Fruit fly (Drosophila melanogaster) whole organism, adult: ENCODE data around the gene gcm2.

Experiments used
- CG11617 ChIP-seq: fragments of 200-800 bp; sonication (Bioruptor generic); optimal IDR thresholded peaks from 2 replicates; lab custom pipeline; 2017; ENCODE audit warnings: mild to moderate bottlenecking, missing biosample characterization, missing genetic modification reagents, missing genetic modification characterization
- CG12768 ChIP-seq: fragments of 200-800 bp; sonication (Bioruptor generic); optimal IDR thresholded peaks from 2 replicates; lab custom pipeline; 2017; ENCODE audit warnings: missing biosample characterization, missing genetic modification characterization, mild to moderate bottlenecking, moderate library complexity, missing genetic modification reagents
- CG14711 ChIP-seq: fragments of 200-800 bp; sonication (Bioruptor generic); optimal IDR thresholded peaks from 2 replicates; lab custom pipeline; 2018; ENCODE audit warnings: missing biosample characterization, mild to moderate bottlenecking, missing genetic modification characterization, moderate library complexity
- CG1620 ChIP-seq: fragments of 200-800 bp; sonication (Bioruptor generic); optimal IDR thresholded peaks from 2 replicates; lab custom pipeline; 2016; ENCODE audit warnings: missing biosample characterization, missing genetic modification characterization
- CG33017 ChIP-seq: fragments of 200-800 bp; sonication (Bioruptor generic); optimal IDR thresholded peaks from 2 replicates; lab custom pipeline; 2018; ENCODE audit warnings: missing biosample characterization, mild to moderate bottlenecking, missing genetic modification characterization, moderate library complexity
- CG5204 ChIP-seq: fragments of 200-800 bp; sonication (Bioruptor generic); optimal IDR thresholded peaks from 2 replicates; lab custom pipeline; 2016; ENCODE audit warnings: missing biosample characterization, missing genetic modification characterization
- CG7045 ChIP-seq: fragments of 200-800 bp; sonication (Bioruptor generic); optimal IDR thresholded peaks from 2 replicates; lab custom pipeline; 2017; ENCODE audit warnings: missing biosample characterization, mild to moderate bottlenecking, missing genetic modification characterization
- CG7101 ChIP-seq: fragments of 200-800 bp; sonication (Bioruptor generic); optimal IDR thresholded peaks from 2 replicates; lab custom pipeline; 2018; ENCODE audit warnings: missing biosample characterization, mild to moderate bottlenecking, missing genetic modification characterization, moderate library complexity
- Clk ChIP-seq: fragments of 200-800 bp; sonication (Bioruptor generic); optimal IDR thresholded peaks from 2 replicates; lab custom pipeline; 2017; ENCODE audit warnings: missing biosample characterization, missing genetic modification characterization
- Crg-1 ChIP-seq: fragments of 200-800 bp; sonication (Bioruptor generic); optimal IDR thresholded peaks from 2 replicates; lab custom pipeline; 2016; ENCODE audit warnings: missing biosample characterization, missing genetic modification characterization
- Hr96 ChIP-seq: fragments of 200-800 bp; sonication (Bioruptor generic); optimal IDR thresholded peaks from 2 replicates; lab custom pipeline; 2016; ENCODE audit warnings: missing biosample characterization, missing genetic modification characterization
- Mnt ChIP-seq: fragments of 200-800 bp; sonication (Bioruptor generic); optimal IDR thresholded peaks from 2 replicates; lab custom pipeline; 2016; ENCODE audit warnings: missing biosample characterization, mild to moderate bottlenecking, missing genetic modification characterization
- bab1 ChIP-seq: fragments of 200-800 bp; sonication (Bioruptor generic); optimal IDR thresholded peaks from 3 replicates; lab custom pipeline; 2019; ENCODE audit warnings: missing biosample characterization, mild to moderate bottlenecking, missing genetic modification characterization, moderate library complexity
- cic ChIP-seq: fragments of 200-800 bp; sonication (Bioruptor generic); optimal IDR thresholded peaks from 2 replicates; lab custom pipeline; 2017; ENCODE audit warnings: missing biosample characterization, mild to moderate bottlenecking, missing genetic modification characterization, moderate library complexity
- cnc ChIP-seq, 2 experiments: fragments of >200 bp; optimal IDR thresholded peaks; 2 replicates each; lab custom pipeline; 2017
- kay ChIP-seq: fragments of 200-800 bp; sonication (Bioruptor generic); peaks from one replicate; lab custom pipeline; 2016; ENCODE audit warnings: missing biosample characterization, missing genetic modification characterization, borderline replicate concordance
- ovo ChIP-seq: fragments of 200-800 bp; sonication (Bioruptor generic); optimal IDR thresholded peaks from 2 replicates; lab custom pipeline; 2016; ENCODE audit warnings: missing biosample characterization, missing genetic modification characterization
- pad ChIP-seq: fragments of 200-800 bp; sonication (Bioruptor generic); optimal IDR thresholded peaks from 3 replicates; lab custom pipeline; 2017; ENCODE audit warnings: missing biosample characterization, missing genetic modification characterization, mild to moderate bottlenecking, moderate library complexity, missing genetic modification reagents
- tj ChIP-seq: fragments of 200-800 bp; sonication (Bioruptor generic); optimal IDR thresholded peaks from 3 replicates; lab custom pipeline; 2017; ENCODE audit warnings: missing biosample characterization, mild to moderate bottlenecking, missing genetic modification characterization, moderate library complexity
- toe ChIP-seq: fragments of 200-800 bp; sonication (Bioruptor generic); optimal IDR thresholded peaks from 2 replicates; lab custom pipeline; 2016; ENCODE audit warnings: missing biosample characterization, missing genetic modification characterization

Gene gcm2

dm6 chr2L:9656300-9656699 lies 47.9 kb downstream of the gcm2 start, which contains the start of gene CG33299:
Gene CG33299, plus strand, starts transcription at chr2L:9656600.
- no peak for TF ChIP-seq CG11617 (GFP tag; lab: Kevin White, UChicago)
- TF ChIP-seq CG5204 (GFP tag; lab: Kevin White, UChicago) = no peak
- no peak for TF ChIP-seq CG33017
- no peak for TF ChIP-seq CG7045 (GFP tag; lab: Kevin White, UChicago)
- no peak for TF ChIP-seq CG14711 (tag; lab: Kevin White, UChicago)
- no peak for TF ChIP-seq kay (GFP tag; lab: Kevin White, UChicago)
- no peak for TF ChIP-seq bab1 (GFP tag; lab: Kevin White, UChicago)
- no peak for TF ChIP-seq Hr96 (GFP tag; lab: Kevin White, UChicago)
- TF ChIP-seq Crg-1 (GFP tag; lab: Kevin White, UChicago) = no peak
- TF ChIP-seq ovo (GFP tag; lab: Kevin White, UChicago) = no peak
- no peak for TF ChIP-seq pad (GFP tag; lab: Kevin White, UChicago)
- TF ChIP-seq CG12768 (GFP tag; lab: Kevin White, UChicago) = no peak

DNA sequence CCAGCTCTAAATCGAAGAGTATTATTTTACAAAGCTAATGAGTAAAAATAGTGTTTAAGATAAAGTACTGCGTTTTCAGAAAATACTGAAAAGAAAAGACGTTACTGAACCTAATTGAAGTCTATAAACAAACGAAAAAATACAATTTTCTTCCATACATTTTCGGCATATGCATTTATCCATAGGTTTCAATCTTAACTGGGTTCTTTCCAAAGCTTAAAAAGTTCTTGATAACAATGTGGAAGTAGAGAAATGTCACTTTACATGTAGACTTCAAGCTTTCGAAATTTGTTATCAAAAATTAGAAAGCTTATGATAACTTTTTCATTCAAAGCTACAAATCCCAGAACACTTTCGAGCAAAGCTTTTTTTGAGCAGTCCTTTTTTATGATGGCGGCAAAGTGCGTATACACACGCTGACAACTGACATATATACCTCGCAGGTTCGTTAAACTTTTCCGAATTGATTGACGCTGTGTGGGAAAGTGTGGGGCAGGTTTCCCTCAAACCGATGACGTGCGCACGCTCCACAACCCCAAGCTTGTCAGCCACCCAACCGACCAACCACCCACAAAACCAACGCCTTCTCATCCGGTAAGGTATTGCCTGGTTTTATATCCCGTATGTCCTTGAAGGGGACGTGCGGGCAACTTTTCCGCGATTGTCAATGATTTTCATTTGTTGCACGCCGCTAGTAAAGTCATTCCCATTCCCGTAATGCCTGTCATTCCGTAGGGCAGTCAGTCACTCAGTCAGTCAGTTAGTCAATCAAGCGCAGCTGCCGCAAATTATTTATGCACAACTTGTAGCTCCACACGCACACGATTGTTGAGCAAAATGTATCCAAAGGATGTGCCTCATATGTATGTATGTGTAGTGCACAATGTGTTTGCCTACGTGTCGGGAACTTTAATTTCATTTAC lies 49.2 kb downstream of the gcm2 start:
- no peak for TF ChIP-seq tj (GFP tag; lab: Kevin White, UChicago)
- no peak for TF ChIP-seq Clk (GFP tag; lab: Kevin White, UChicago)
- no peak for TF ChIP-seq cnc (optimal IDR thresholded peaks at IDR 0.05; lab: Kevin White, UChicago)
- TF ChIP-seq CG7101 = no peak
- TF ChIP-seq toe (GFP tag; lab: Kevin White, UChicago) = no peak
- no peak for TF ChIP-seq kay (GFP tag; lab: Kevin White, UChicago)
- no peak for TF ChIP-seq CG14711 (tag; lab: Kevin White, UChicago)
- TF ChIP-seq CG12768 (GFP tag; lab: Kevin White, UChicago) = no peak
- TF ChIP-seq CG33017 = no peak
- no peak for TF ChIP-seq bab1 (GFP tag; lab: Kevin White, UChicago)
- no peak for TF ChIP-seq ovo (GFP tag; lab: Kevin White, UChicago)
- no peak for TF ChIP-seq CG11617 (GFP tag; lab: Kevin White, UChicago)
- TF ChIP-seq pad (GFP tag; lab: Kevin White, UChicago) = no peak
- no peak for TF ChIP-seq CG5204 (GFP tag; lab: Kevin White, UChicago)
- TF ChIP-seq Mnt = no peak

DNA sequence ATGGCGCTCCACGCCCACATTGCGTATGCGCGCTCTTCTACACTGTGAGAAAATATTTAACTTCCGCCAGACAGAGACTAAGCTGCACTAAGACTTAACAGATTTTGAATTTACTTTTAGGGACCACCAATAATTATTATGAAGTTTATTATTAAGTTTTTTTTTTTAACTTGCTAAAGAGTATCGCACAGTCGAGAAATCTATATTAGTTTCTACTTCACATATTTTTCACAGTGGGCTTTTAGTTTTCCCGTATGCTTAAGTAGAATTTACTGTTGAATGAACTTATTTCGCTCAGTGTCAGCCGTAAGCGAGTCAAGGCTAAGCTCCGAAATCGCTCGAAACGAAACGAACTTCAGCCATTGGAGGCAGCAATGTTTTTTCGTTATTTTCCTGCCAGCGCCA lies 52.2 kb downstream of the gcm2 start:
- peak; percentile 41 for TF ChIP-seq CG5204 (GFP tag; lab: Kevin White, UChicago)
- no peak for TF ChIP-seq Hr96 (GFP tag; lab: Kevin White, UChicago)
- TF ChIP-seq bab1 (GFP tag; lab: Kevin White, UChicago) = no peak
- TF ChIP-seq CG33017 = peak; percentile 19
- no peak for TF ChIP-seq cic (GFP tag; lab: Kevin White, UChicago)
- TF ChIP-seq CG7101 = no peak
- TF ChIP-seq toe (GFP tag; lab: Kevin White, UChicago) = no peak
- TF ChIP-seq CG1620 = no peak
- TF ChIP-seq CG11617 (GFP tag; lab: Kevin White, UChicago) = peak; percentile 2
- TF ChIP-seq Mnt = no peak
- TF ChIP-seq ovo (GFP tag; lab: Kevin White, UChicago) = no peak
- TF ChIP-seq Clk (GFP tag; lab: Kevin White, UChicago) = no peak
- peak; percentile 12 for TF ChIP-seq CG12768 (GFP tag; lab: Kevin White, UChicago)
- TF ChIP-seq CG7045 (GFP tag; lab: Kevin White, UChicago) = peak; percentile 62
